Fruit fly (Drosophila melanogaster): ENCODE measurements around the gene Sema1a.

Sema1a gene

dm6 chr2L:8521724-8522309, 20.1 kb upstream of the Sema1a start, which contains the start of gene Acer (continued):
- no peak for TF ChIP-seq CG4707 (GFP tag; optimal IDR thresholded peaks at IDR 0.05)
- TF ChIP-seq maf-S (GFP tag; optimal IDR thresholded peaks at IDR 0.05): no peak
- no peak for TF ChIP-seq NK7.1 (GFP tag; optimal IDR thresholded peaks at IDR 0.05)
- 0 out of 2 replicates have a peak, but pooled peaks have one; percentile 35 for TF ChIP-seq unc-4 (GFP tag; IDR thresholded peaks at IDR 0.05; ENCODE audit: partially characterized antibody)
- no peak for TF ChIP-seq CG11093 (GFP tag; IDR thresholded peaks at IDR 0.05)
- no peak for TF ChIP-seq ERR (GFP tag; optimal IDR thresholded peaks at IDR 0.05)
- no peak for TF ChIP-seq pan (optimal IDR thresholded peaks at IDR 0.05)
- peak in 1 of 2 experiments; percentile 23 for TF ChIP-seq pan (GFP tag; optimal IDR thresholded peaks at IDR 0.05 in 1 of 2, IDR thresholded peaks at IDR 0.05 in 1 of 2)
- no peak for TF ChIP-seq CG3163 (GFP tag; optimal IDR thresholded peaks at IDR 0.05)
- TF ChIP-seq CG15011 (GFP tag; optimal IDR thresholded peaks at IDR 0.05): no peak
- no peak for TF ChIP-seq CG6272 (GFP tag; IDR thresholded peaks at IDR 0.05)
- TF ChIP-seq CG10979 (tag; optimal IDR thresholded peaks at IDR 0.05): no peak
- no peak for TF ChIP-seq da (GFP tag; optimal IDR thresholded peaks at IDR 0.05)
- no peak for TF ChIP-seq ase (GFP tag; IDR thresholded peaks at IDR 0.05)
- no peak for TF ChIP-seq bigmax (GFP tag; optimal IDR thresholded peaks at IDR 0.05)
- TF ChIP-seq shn (GFP tag; optimal IDR thresholded peaks at IDR 0.05): no peak
- no peak for TF ChIP-seq Tbp (GFP tag; optimal IDR thresholded peaks at IDR 0.05)
- TF ChIP-seq CG18764 (GFP tag; optimal IDR thresholded peaks at IDR 0.05): no peak
- no peak for TF ChIP-seq lmd (GFP tag; IDR thresholded peaks at IDR 0.05)
- peak; percentile 0 for TF ChIP-seq CG18262 (tag; optimal IDR thresholded peaks at IDR 0.05)
- no peak for TF ChIP-seq CG43689 (GFP tag; IDR thresholded peaks at IDR 0.05)
- TF ChIP-seq esg (GFP tag; conservative IDR thresholded peaks at IDR 0.05): no peak
- TF ChIP-seq CG30431 (GFP tag; optimal IDR thresholded peaks at IDR 0.05): no peak
- TF ChIP-seq CG11504 (tag; optimal IDR thresholded peaks at IDR 0.05): no peak
- TF ChIP-seq jigr1 (GFP tag; IDR thresholded peaks at IDR 0.05): no peak
- no peak for TF ChIP-seq CHES-1-like (GFP tag; optimal IDR thresholded peaks at IDR 0.05)
- TF ChIP-seq Vsx1 (GFP tag; optimal IDR thresholded peaks at IDR 0.05): no peak
- peak; percentile 57 for TF ChIP-seq trem (tag; optimal IDR thresholded peaks at IDR 0.05)
- TF ChIP-seq Dad (GFP tag; optimal IDR thresholded peaks at IDR 0.05): no peak
- no peak for TF ChIP-seq bowl (GFP tag; IDR thresholded peaks at IDR 0.05)
- no peak for TF ChIP-seq CG3065 (GFP tag; optimal IDR thresholded peaks at IDR 0.05)
- no peak for TF ChIP-seq CG16863 (GFP tag; optimal IDR thresholded peaks at IDR 0.05)
- no peak for TF ChIP-seq CG2120 (GFP tag; optimal IDR thresholded peaks at IDR 0.05)
- no peak for TF ChIP-seq CG2875 (GFP tag; optimal IDR thresholded peaks at IDR 0.05)
- TF ChIP-seq CG11247 (GFP tag; IDR thresholded peaks at IDR 0.05): no peak
- no peak; the same call in 2 of the 3 replicates for TF ChIP-seq CG11695 (GFP tag; IDR thresholded peaks at IDR 0.05)
- no peak for TF ChIP-seq mld (GFP tag; IDR thresholded peaks at IDR 0.05; ENCODE audit: partially characterized antibody)
- no peak for TF ChIP-seq CG9932 (GFP tag; IDR thresholded peaks at IDR 0.05)
- no peak for TF ChIP-seq zfh2 (GFP tag; optimal IDR thresholded peaks at IDR 0.05)
- no peak for TF ChIP-seq odd (GFP tag; optimal IDR thresholded peaks at IDR 0.05)
- TF ChIP-seq CG10147 (GFP tag; optimal IDR thresholded peaks at IDR 0.05): no peak
- TF ChIP-seq CG8388 (GFP tag; optimal IDR thresholded peaks at IDR 0.05): no peak
- TF ChIP-seq nerfin-1 (tag; optimal IDR thresholded peaks at IDR 0.05): peak; percentile 3
- no peak for TF ChIP-seq prd (optimal IDR thresholded peaks at IDR 0.05)
- TF ChIP-seq prd (GFP tag; IDR thresholded peaks at IDR 0.05): no peak
- TF ChIP-seq sob (GFP tag; IDR thresholded peaks at IDR 0.05): no peak
- TF ChIP-seq wdn (GFP tag; IDR thresholded peaks at IDR 0.05): no peak
- TF ChIP-seq lab (GFP tag; optimal IDR thresholded peaks at IDR 0.05): no peak
- no peak for TF ChIP-seq ro (GFP tag; IDR thresholded peaks at IDR 0.05)
- TF ChIP-seq aop (GFP tag; IDR thresholded peaks at IDR 0.05): no peak
- TF ChIP-seq gcm (GFP tag; optimal IDR thresholded peaks at IDR 0.05): no peak
- 0 out of 2 replicates have a peak, but pooled peaks have one; percentile 10 for TF ChIP-seq E2f2 (GFP tag; IDR thresholded peaks at IDR 0.05)

All from whole organism, embryonic.